In the genomic region with DNA sequence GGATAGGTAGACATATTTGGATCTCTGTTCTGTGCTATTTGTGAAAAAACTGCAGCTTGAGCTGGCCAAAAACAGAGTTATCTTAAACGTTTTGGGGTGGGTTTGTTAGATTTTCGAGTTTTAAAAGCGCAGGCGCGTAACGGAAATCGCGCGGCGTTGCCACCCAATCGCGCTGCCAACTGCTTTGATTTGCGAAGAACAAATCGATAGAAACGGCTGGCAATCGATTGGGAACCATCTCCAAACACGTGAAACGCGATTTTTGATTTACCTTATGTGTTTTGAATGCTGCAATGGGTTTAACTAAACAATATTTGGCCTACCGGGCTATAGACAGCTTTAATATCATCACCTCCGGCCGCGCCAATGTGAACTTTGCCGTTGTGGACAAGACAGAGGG, we compare ENCODE assay signal across 1 fruit fly cellular context.
TF ChIP-seq lines count a peak whose summit lies in the region.

A gene (minus strand): TSS at position 88 of the 400 bp plus-strand sequence.
A gene (plus strand): TSS at position 220 of the 400 bp plus-strand sequence.

TF ChIP-seq in whole organism, embryonic, 481 proteins besides CTCF, POLR2A, EP300 and RAD21 (continued from another document and continues in another):
- TF ChIP-seq Doc3 (GFP tag; IDR thresholded peaks at IDR 0.05; lab: Robert Waterston, UW; ENCODE audit: partially characterized antibody) (peak; percentile 21; the same call in 1 of the 3 replicates), dm (GFP tag; optimal IDR thresholded peaks at IDR 0.05; lab: Kevin White, UChicago) (peak; percentile 95), CG8281 (tag; optimal IDR thresholded peaks at IDR 0.05; lab: Kevin White, UChicago) (no peak), CG7786 (GFP tag; optimal IDR thresholded peaks at IDR 0.05; lab: Kevin White, UChicago) (no peak), CG7357 (GFP tag; IDR thresholded peaks at IDR 0.05; lab: Robert Waterston, UW) (no peak), Eip74EF (GFP tag; optimal IDR thresholded peaks at IDR 0.05; lab: Kevin White, UChicago) (no peak), Dp (GFP tag; optimal IDR thresholded peaks at IDR 0.05; lab: Kevin White, UChicago) (peak; percentile 81), nau (GFP tag; optimal IDR thresholded peaks at IDR 0.05; lab: Kevin White, UChicago) (no peak), MBD-R2 (GFP tag; IDR thresholded peaks at IDR 0.05; lab: Robert Waterston, UW) (peak; percentile 78), corto (GFP tag; optimal IDR thresholded peaks at IDR 0.05; lab: Kevin White, UChicago) (no peak), knrl (GFP tag; IDR thresholded peaks at IDR 0.05; lab: Robert Waterston, UW; ENCODE audit: partially characterized antibody) (peak; percentile 67), crp (GFP tag; optimal IDR thresholded peaks at IDR 0.05; lab: Kevin White, UChicago) (peak in 1 of 2 experiments; percentile 32), ssp (GFP tag; IDR thresholded peaks at IDR 0.05; lab: Robert Waterston, UW) (no peak), Abd-B (GFP tag; optimal IDR thresholded peaks at IDR 0.05; lab: Kevin White, UChicago) (no peak), BEAF-32 (GFP tag; optimal IDR thresholded peaks at IDR 0.05; lab: Kevin White, UChicago) (peak; percentile 77), YL-1 (GFP tag; optimal IDR thresholded peaks at IDR 0.05; lab: Kevin White, UChicago) (peak; percentile 93), Max (GFP tag; optimal IDR thresholded peaks at IDR 0.05; lab: Kevin White, UChicago) (peak; percentile 81), CG8924 (tag; optimal IDR thresholded peaks at IDR 0.05; lab: Kevin White, UChicago) (no peak), usp (GFP tag; optimal IDR thresholded peaks at IDR 0.05; lab: Kevin White, UChicago) (no peak), ato (GFP tag; IDR thresholded peaks at IDR 0.05; lab: Robert Waterston, UW; ENCODE audit: partially characterized antibody) (peak; percentile 54; the same call in 1 of the 2 replicates), CHES-1-like (GFP tag; optimal IDR thresholded peaks at IDR 0.05; lab: Kevin White, UChicago) (peak; percentile 29), MESR4 (GFP tag; optimal IDR thresholded peaks at IDR 0.05; lab: Kevin White, UChicago) (peak; percentile 62), wek (GFP tag; optimal IDR thresholded peaks at IDR 0.05; lab: Kevin White, UChicago) (no peak), CG11247 (GFP tag; IDR thresholded peaks at IDR 0.05; lab: Robert Waterston, UW) (no peak), CG32767 (GFP tag; IDR thresholded peaks at IDR 0.05; lab: Robert Waterston, UW) (no peak), CG33213 (GFP tag; optimal IDR thresholded peaks at IDR 0.05; lab: Kevin White, UChicago) (peak; percentile 33), phol (tag; optimal IDR thresholded peaks at IDR 0.05; lab: Kevin White, UChicago) (peak; percentile 15), CrebB (tag; optimal IDR thresholded peaks at IDR 0.05; lab: Kevin White, UChicago) (no peak), oc (tag; optimal IDR thresholded peaks at IDR 0.05; lab: Kevin White, UChicago) (no peak), sc (optimal IDR thresholded peaks at IDR 0.05; lab: Kevin White, UChicago) (no peak), sc (GFP tag; optimal IDR thresholded peaks at IDR 0.05; lab: Kevin White, UChicago) (no peak), Vsx1 (GFP tag; optimal IDR thresholded peaks at IDR 0.05; lab: Kevin White, UChicago) (no peak), CG1233 (GFP tag; optimal IDR thresholded peaks at IDR 0.05; lab: Kevin White, UChicago) (no peak), CG2116 (GFP tag; optimal IDR thresholded peaks at IDR 0.05; lab: Kevin White, UChicago) (peak; percentile 76), Hr78 (GFP tag; optimal IDR thresholded peaks at IDR 0.05; lab: Kevin White, UChicago) (no peak), Bgb (GFP tag; IDR thresholded peaks at IDR 0.05; lab: Robert Waterston, UW; ENCODE audit: partially characterized antibody) (peak; percentile 76), repo (GFP tag; optimal IDR thresholded peaks at IDR 0.05; lab: Kevin White, UChicago) (no peak), Poxn (GFP tag; IDR thresholded peaks at IDR 0.05; lab: Robert Waterston, UW) (no peak), pita (GFP tag; optimal IDR thresholded peaks at IDR 0.05; lab: Kevin White, UChicago) (no peak), CG2199 (GFP tag; IDR thresholded peaks at IDR 0.05; lab: Robert Waterston, UW) (no peak), vvl (GFP tag; IDR thresholded peaks at IDR 0.05; lab: Robert Waterston, UW) (0 out of 2 replicates have a peak, but pooled peaks have one; percentile 25), CG7963 (GFP tag; IDR thresholded peaks at IDR 0.05; lab: Robert Waterston, UW; ENCODE audit: partially characterized antibody) (peak; percentile 59; the same call in 2 of the 3 replicates), wdn (GFP tag; IDR thresholded peaks at IDR 0.05; lab: Robert Waterston, UW) (no peak), ara (GFP tag; IDR thresholded peaks at IDR 0.05; lab: Robert Waterston, UW) (no peak), CG42726 (GFP tag; IDR thresholded peaks at IDR 0.05; lab: Robert Waterston, UW; ENCODE audit: partially characterized antibody) (peak; percentile 13; the same call in 1 of the 2 replicates), Lhr (GFP tag; optimal IDR thresholded peaks at IDR 0.05; lab: Kevin White, UChicago) (peak; percentile 48), CG2129 (GFP tag; IDR thresholded peaks at IDR 0.05; lab: Robert Waterston, UW; ENCODE audit: partially characterized antibody) (no peak; the same call in 1 of the 2 replicates), CG16815 (GFP tag; optimal IDR thresholded peaks at IDR 0.05; lab: Kevin White, UChicago) (no peak), CG34422 (GFP tag; IDR thresholded peaks at IDR 0.05; lab: Robert Waterston, UW) (peak; percentile 61; the same call in 1 of the 3 replicates), cato (GFP tag; optimal IDR thresholded peaks at IDR 0.05; lab: Kevin White, UChicago; ENCODE audit: borderline replicate concordance) (no peak), Ssrp (tag; optimal IDR thresholded peaks at IDR 0.05; lab: Kevin White, UChicago) (no peak), Spps (tag; optimal IDR thresholded peaks at IDR 0.05; lab: Kevin White, UChicago) (no peak), CG16813 (GFP tag; IDR thresholded peaks at IDR 0.05; lab: Robert Waterston, UW; ENCODE audit: partially characterized antibody) (peak; percentile 68), CG14710 (tag; optimal IDR thresholded peaks at IDR 0.05; lab: Kevin White, UChicago) (peak; percentile 32), Hr51 (GFP tag; optimal IDR thresholded peaks at IDR 0.05; lab: Kevin White, UChicago) (peak in 1 of 2 experiments; percentile 75), crc (GFP tag; optimal IDR thresholded peaks at IDR 0.05; lab: Kevin White, UChicago) (no peak), fru (optimal IDR thresholded peaks at IDR 0.05; lab: Kevin White, UChicago) (no peak), Doc2 (GFP tag; IDR thresholded peaks at IDR 0.05; lab: Robert Waterston, UW) (no peak), bbx (GFP tag; IDR thresholded peaks at IDR 0.05; lab: Robert Waterston, UW; ENCODE audit: partially characterized antibody) (peak; percentile 65), Sin3A (optimal IDR thresholded peaks at IDR 0.05; lab: Kevin White, UChicago) (peak; percentile 57), CG3838 (GFP tag; optimal IDR thresholded peaks at IDR 0.05; lab: Kevin White, UChicago) (no peak), CG10565 (GFP tag; optimal IDR thresholded peaks at IDR 0.05; lab: Kevin White, UChicago) (no peak), NC2α (GFP tag; optimal IDR thresholded peaks at IDR 0.05; lab: Kevin White, UChicago) (no peak), CG7372 (GFP tag; IDR thresholded peaks at IDR 0.05; lab: Robert Waterston, UW) (no peak), E2f2 (GFP tag; IDR thresholded peaks at IDR 0.05; lab: Robert Waterston, UW) (peak; percentile 88), Adf1 (GFP tag; IDR thresholded peaks at IDR 0.05; lab: Robert Waterston, UW) (no peak), hbn (GFP tag; IDR thresholded peaks at IDR 0.05; lab: Robert Waterston, UW; ENCODE audit: partially characterized antibody) (peak; percentile 65), hth (optimal IDR thresholded peaks at IDR 0.05; lab: Kevin White, UChicago) (no peak), CG10543 (GFP tag; optimal IDR thresholded peaks at IDR 0.05; lab: Kevin White, UChicago) (no peak), HLH4C (GFP tag; IDR thresholded peaks at IDR 0.05; lab: Robert Waterston, UW; ENCODE audit: partially characterized antibody) (peak; percentile 66), fu2 (GFP tag; optimal IDR thresholded peaks at IDR 0.05; lab: Kevin White, UChicago) (no peak), CG1792 (GFP tag; optimal IDR thresholded peaks at IDR 0.05; lab: Kevin White, UChicago) (no peak), CG8388 (GFP tag; optimal IDR thresholded peaks at IDR 0.05; lab: Kevin White, UChicago) (no peak), Scr (GFP tag; IDR thresholded peaks at IDR 0.05; lab: Robert Waterston, UW; ENCODE audit: partially characterized antibody) (peak; percentile 64), jing (GFP tag; optimal IDR thresholded peaks at IDR 0.05; lab: Kevin White, UChicago) (no peak), CG4617 (GFP tag; optimal IDR thresholded peaks at IDR 0.05; lab: Kevin White, UChicago; ENCODE audit: borderline replicate concordance) (peak; percentile 37), shn (GFP tag; optimal IDR thresholded peaks at IDR 0.05; lab: Kevin White, UChicago) (no peak), scrt (GFP tag; optimal IDR thresholded peaks at IDR 0.05; lab: Kevin White, UChicago) (no peak), trem (tag; optimal IDR thresholded peaks at IDR 0.05; lab: Kevin White, UChicago) (peak; percentile 99), NC2β (GFP tag; optimal IDR thresholded peaks at IDR 0.05; lab: Kevin White, UChicago) (peak; percentile 31), twi (tag; optimal IDR thresholded peaks at IDR 0.05; lab: Kevin White, UChicago) (no peak), CG18476 (GFP tag; optimal IDR thresholded peaks at IDR 0.05; lab: Kevin White, UChicago) (no peak), otp (GFP tag; IDR thresholded peaks at IDR 0.05; lab: Robert Waterston, UW) (no peak), Aef1 (GFP tag; IDR thresholded peaks at IDR 0.05; lab: Robert Waterston, UW) (no peak), ewg (GFP tag; optimal IDR thresholded peaks at IDR 0.05; lab: Kevin White, UChicago) (peak; percentile 100), HLHmδ (GFP tag; optimal IDR thresholded peaks at IDR 0.05; lab: Kevin White, UChicago) (no peak), grn (GFP tag; optimal IDR thresholded peaks at IDR 0.05; lab: Kevin White, UChicago) (no peak), CG17829 (tag; optimal IDR thresholded peaks at IDR 0.05; lab: Kevin White, UChicago) (peak; percentile 21), chn (GFP tag; optimal IDR thresholded peaks at IDR 0.05; lab: Kevin White, UChicago) (no peak), Nf-YB (GFP tag; optimal IDR thresholded peaks at IDR 0.05; lab: Kevin White, UChicago) (peak; percentile 2), CG31224 (GFP tag; IDR thresholded peaks at IDR 0.05; lab: Robert Waterston, UW) (no peak), tin (GFP tag; optimal IDR thresholded peaks at IDR 0.05; lab: Kevin White, UChicago) (no peak), E2f1 (GFP tag; IDR thresholded peaks at IDR 0.05; lab: Robert Waterston, UW) (no peak), bcd (GFP tag; optimal IDR thresholded peaks at IDR 0.05; lab: Kevin White, UChicago) (no peak), onecut (GFP tag; IDR thresholded peaks at IDR 0.05; lab: Robert Waterston, UW) (peak; percentile 48), CG4328 (GFP tag; optimal IDR thresholded peaks at IDR 0.05; lab: Kevin White, UChicago) (no peak), CG30431 (GFP tag; optimal IDR thresholded peaks at IDR 0.05; lab: Kevin White, UChicago) (no peak), zfh1 (GFP tag; IDR thresholded peaks at IDR 0.05; lab: Robert Waterston, UW) (0 out of 3 replicates have a peak, but pooled peaks have one; percentile 15), zf30C (GFP tag; optimal IDR thresholded peaks at IDR 0.05; lab: Kevin White, UChicago) (no peak), zen2 (GFP tag; IDR thresholded peaks at IDR 0.05; lab: Robert Waterston, UW; ENCODE audit: partially characterized antibody) (no peak; the same call in 2 of the 3 replicates), CG8765 (GFP tag; IDR thresholded peaks at IDR 0.05; lab: Robert Waterston, UW) (no peak), zen (tag; optimal IDR thresholded peaks at IDR 0.05; lab: Kevin White, UChicago) (no peak), tio (GFP tag; optimal IDR thresholded peaks at IDR 0.05; lab: Kevin White, UChicago) (no peak), Stat92E (GFP tag; optimal IDR thresholded peaks at IDR 0.05; lab: Kevin White, UChicago) (no peak), CG4404 (GFP tag; IDR thresholded peaks at IDR 0.05; lab: Robert Waterston, UW) (no peak), CG2120 (GFP tag; optimal IDR thresholded peaks at IDR 0.05; lab: Kevin White, UChicago) (peak; percentile 5), B-H2 (GFP tag; optimal IDR thresholded peaks at IDR 0.05; lab: Kevin White, UChicago) (peak; percentile 4), ab (GFP tag; optimal IDR thresholded peaks at IDR 0.05; lab: Kevin White, UChicago) (no peak), Lim3 (GFP tag; IDR thresholded peaks at IDR 0.05; lab: Robert Waterston, UW) (no peak), jigr1 (GFP tag; IDR thresholded peaks at IDR 0.05; lab: Robert Waterston, UW) (no peak), CG12219 (GFP tag; optimal IDR thresholded peaks at IDR 0.05; lab: Kevin White, UChicago) (no peak), Pdp1 (GFP tag; optimal IDR thresholded peaks at IDR 0.05; lab: Kevin White, UChicago) (no peak), Bdp1 (GFP tag; optimal IDR thresholded peaks at IDR 0.05; lab: Kevin White, UChicago) (no peak), Dbx (GFP tag; IDR thresholded peaks at IDR 0.05; lab: Robert Waterston, UW) (peak; percentile 8; the same call in 1 of the 3 replicates), tll (GFP tag; optimal IDR thresholded peaks at IDR 0.05; lab: Kevin White, UChicago) (no peak), CG18011 (GFP tag; optimal IDR thresholded peaks at IDR 0.05; lab: Kevin White, UChicago) (peak; percentile 3), Opbp (GFP tag; IDR thresholded peaks at IDR 0.05; lab: Robert Waterston, UW; ENCODE audit: partially characterized antibody) (peak; percentile 75), CG32772 (GFP tag; IDR thresholded peaks at IDR 0.05; lab: Robert Waterston, UW) (no peak), inv (GFP tag; IDR thresholded peaks at IDR 0.05; lab: Robert Waterston, UW; ENCODE audit: partially characterized antibody) (peak; percentile 41; the same call in 1 of the 2 replicates), CG14860 (GFP tag; IDR thresholded peaks at IDR 0.05; lab: Robert Waterston, UW; ENCODE audit: partially characterized antibody) (0 out of 3 replicates have a peak, but pooled peaks have one; percentile 10), ash1 (GFP tag; optimal IDR thresholded peaks at IDR 0.05; lab: Kevin White, UChicago) (no peak), CG30020 (tag; optimal IDR thresholded peaks at IDR 0.05; lab: Kevin White, UChicago) (no peak), CG10431 (GFP tag; optimal IDR thresholded peaks at IDR 0.05; lab: Kevin White, UChicago) (no peak), nerfin-2 (GFP tag; IDR thresholded peaks at IDR 0.05; lab: Robert Waterston, UW; ENCODE audit: partially characterized antibody) (peak; percentile 30; the same call in 1 of the 2 replicates)
